Fruit fly (Drosophila melanogaster) whole organism, pupa: ENCODE data around the gene Nrx-IV.

Experiments used
- CG10348 ChIP-seq: fragments of 200-800 bp; sonication (Bioruptor generic); IDR thresholded peaks from 2 replicates; pipeline ENCODE4 v1.3.6; 2022; ENCODE audit warnings: missing biosample characterization, missing genetic modification characterization
- CG13204 ChIP-seq: fragments of 200-800 bp; sonication (Bioruptor generic); optimal IDR thresholded peaks from 2 replicates; lab custom pipeline; 2018; ENCODE audit warnings: missing biosample characterization, mild to moderate bottlenecking, missing genetic modification characterization, moderate library complexity
- CG14655 ChIP-seq: fragments of 200-800 bp; sonication (Bioruptor generic); optimal IDR thresholded peaks from 3 replicates; lab custom pipeline; 2017; ENCODE audit warnings: mild to moderate bottlenecking, missing biosample characterization, missing genetic modification reagents, missing genetic modification characterization
- CG15710 ChIP-seq: fragments of 200-800 bp; sonication (Bioruptor generic); optimal IDR thresholded peaks from 2 replicates; lab custom pipeline; 2018; ENCODE audit warnings: missing biosample characterization, mild to moderate bottlenecking, missing genetic modification characterization, moderate library complexity
- CG32121 ChIP-seq: fragments of 200-800 bp; sonication (Bioruptor generic); IDR thresholded peaks from 2 replicates; pipeline ENCODE4 v1.3.6; 2022; ENCODE audit warnings: missing biosample characterization, missing genetic modification characterization
- CG34367 ChIP-seq: fragments of 200-800 bp; sonication (Bioruptor generic); optimal IDR thresholded peaks from 2 replicates; lab custom pipeline; 2018; ENCODE audit warnings: missing biosample characterization, mild to moderate bottlenecking, missing genetic modification characterization
- CG4496 ChIP-seq: fragments of 200-800 bp; sonication (Bioruptor generic); IDR thresholded peaks from 3 replicates; pipeline ENCODE4 v1.3.6; 2022; ENCODE audit warnings: missing biosample characterization, missing genetic modification characterization
- CG8159 ChIP-seq: fragments of 200-800 bp; sonication (Bioruptor generic); optimal IDR thresholded peaks from 3 replicates; lab custom pipeline; 2018; ENCODE audit warnings: missing biosample characterization, mild to moderate bottlenecking, missing genetic modification characterization, moderate library complexity
- CG9948 ChIP-seq: fragments of 200-800 bp; sonication (Bioruptor generic); optimal IDR thresholded peaks from 2 replicates; lab custom pipeline; 2018; ENCODE audit warnings: missing biosample characterization, mild to moderate bottlenecking, missing genetic modification characterization, moderate library complexity
- EcR ChIP-seq: fragments of 200-800 bp; sonication (Bioruptor generic); optimal IDR thresholded peaks from 3 replicates; lab custom pipeline; 2019; ENCODE audit warnings: missing biosample characterization, missing genetic modification characterization, mild to moderate bottlenecking, moderate library complexity, missing genetic modification reagents
- Pif1A ChIP-seq: fragments of 200-800 bp; sonication (Bioruptor generic); optimal IDR thresholded peaks from 3 replicates; lab custom pipeline; 2016; ENCODE audit warnings: missing biosample characterization, missing genetic modification characterization
- Pif1B ChIP-seq: fragments of 200-800 bp; sonication (Bioruptor generic); optimal IDR thresholded peaks from 3 replicates; lab custom pipeline; 2016; ENCODE audit warnings: missing biosample characterization, missing genetic modification characterization
- fd96Ca ChIP-seq: fragments of 200-800 bp; sonication (Bioruptor generic); IDR thresholded peaks from 3 replicates; pipeline ENCODE4 v1.3.6; 2022; ENCODE audit warnings: missing biosample characterization, missing genetic modification characterization
- gl ChIP-seq: fragments of 200-800 bp; sonication (Bioruptor generic); optimal IDR thresholded peaks from 2 replicates; lab custom pipeline; 2018; ENCODE audit warnings: missing biosample characterization, mild to moderate bottlenecking, missing genetic modification characterization

- TF ChIP-seq fd96Ca (no peak), CG9948 (tag; lab: Kevin White, UChicago) (no peak), CG13204 (GFP tag; lab: Kevin White, UChicago) (no peak), CG15710 (tag; lab: Kevin White, UChicago) (no peak), gl (tag; lab: Kevin White, UChicago) (no peak), CG8159 (no peak), Pif1B (GFP tag; lab: Kevin White, UChicago) (no peak), CG34367 (tag; lab: Kevin White, UChicago) (no peak), CG14655 (no peak), CG4496 (GFP tag; lab: Robert Waterston, UW) (no peak), EcR (GFP tag; lab: Kevin White, UChicago) (no peak), CG32121 (GFP tag; lab: Robert Waterston, UW) (no peak), CG10348 (GFP tag; lab: Robert Waterston, UW) (no peak), Pif1A (GFP tag; lab: Kevin White, UChicago) (no peak)
Measured at dm6 chr3L:12203736-12204135, 57.4 kb downstream of the Nrx-IV start, which contains the start of gene Ak1.
